Fruit fly (Drosophila melanogaster): ENCODE results near the gene Acp76A.

Acp76A gene

dm6 chr3L:19091423-19092124, 39.7 kb upstream of the Acp76A start:
- TF ChIP-seq CG9948 (tag; optimal IDR thresholded peaks at IDR 0.05), result no peak
- no peak; the same call in 1 of the 2 replicates for TF ChIP-seq CG12605 (GFP tag; IDR thresholded peaks at IDR 0.05)
- TF ChIP-seq CG34367 (tag; optimal IDR thresholded peaks at IDR 0.05), result no peak
- TF ChIP-seq CG8301 (tag; optimal IDR thresholded peaks at IDR 0.05), result no peak
- TF ChIP-seq gl (tag; optimal IDR thresholded peaks at IDR 0.05), result peak; percentile 8
- TF ChIP-seq D1 (tag; optimal IDR thresholded peaks at IDR 0.05), result no peak
- TF ChIP-seq Pif1B (GFP tag; optimal IDR thresholded peaks at IDR 0.05), result peak; percentile 39
- peak; percentile 37; the same call in 2 of the 3 replicates for TF ChIP-seq fd96Ca (GFP tag; IDR thresholded peaks at IDR 0.05)
- TF ChIP-seq CG15710 (tag; optimal IDR thresholded peaks at IDR 0.05), result no peak
- peak; percentile 64 for TF ChIP-seq EcR (GFP tag; optimal IDR thresholded peaks at IDR 0.05)
- TF ChIP-seq CG10348 (GFP tag; IDR thresholded peaks at IDR 0.05), result no peak
- no peak for TF ChIP-seq CG17806 (tag; optimal IDR thresholded peaks at IDR 0.05)
- no peak; the same call in 2 of the 3 replicates for TF ChIP-seq CG4496 (GFP tag; IDR thresholded peaks at IDR 0.05)
- no peak for TF ChIP-seq rn (GFP tag; IDR thresholded peaks at IDR 0.05)
- TF ChIP-seq CG8159 (tag; optimal IDR thresholded peaks at IDR 0.05), result peak; percentile 15
- no peak for TF ChIP-seq Pif1A (GFP tag; optimal IDR thresholded peaks at IDR 0.05)
- TF ChIP-seq Ets98B (GFP tag; IDR thresholded peaks at IDR 0.05), result no peak
- TF ChIP-seq CG13204 (GFP tag; optimal IDR thresholded peaks at IDR 0.05), result peak; percentile 87
- TF ChIP-seq CG32121 (GFP tag; IDR thresholded peaks at IDR 0.05), result peak; percentile 52; the same call in 1 of the 2 replicates
- TF ChIP-seq Snoo (tag; optimal IDR thresholded peaks at IDR 0.05), result peak; percentile 0

dm6 chr3L:19089120-19089519, 37.3 kb upstream of the Acp76A start:
- TF ChIP-seq rn (GFP tag; IDR thresholded peaks at IDR 0.05) (no peak), Pif1B (GFP tag; optimal IDR thresholded peaks at IDR 0.05) (no peak), Ets98B (GFP tag; IDR thresholded peaks at IDR 0.05) (no peak), CG13204 (GFP tag; optimal IDR thresholded peaks at IDR 0.05) (no peak), CG9948 (tag; optimal IDR thresholded peaks at IDR 0.05) (no peak)

dm6 chr3L:19087369-19088275, 35.8 kb upstream of the Acp76A start:
- TF ChIP-seq CG8159 (tag; optimal IDR thresholded peaks at IDR 0.05), result peak; percentile 64
- peak; percentile 48 for TF ChIP-seq CG9948 (tag; optimal IDR thresholded peaks at IDR 0.05)
- no peak for TF ChIP-seq CG8301 (tag; optimal IDR thresholded peaks at IDR 0.05)
- no peak for TF ChIP-seq CG10348 (GFP tag; IDR thresholded peaks at IDR 0.05)
- no peak for TF ChIP-seq fd96Ca (GFP tag; IDR thresholded peaks at IDR 0.05)
- TF ChIP-seq EcR (GFP tag; optimal IDR thresholded peaks at IDR 0.05), result no peak
- no peak for TF ChIP-seq Pif1B (GFP tag; optimal IDR thresholded peaks at IDR 0.05)
- TF ChIP-seq Pif1A (GFP tag; optimal IDR thresholded peaks at IDR 0.05), result no peak
- TF ChIP-seq CG12605 (GFP tag; IDR thresholded peaks at IDR 0.05), result no peak
- no peak for TF ChIP-seq rn (GFP tag; IDR thresholded peaks at IDR 0.05)
- TF ChIP-seq CG13204 (GFP tag; optimal IDR thresholded peaks at IDR 0.05), result peak; percentile 45
- no peak for TF ChIP-seq Ets98B (GFP tag; IDR thresholded peaks at IDR 0.05)
- TF ChIP-seq CG15710 (tag; optimal IDR thresholded peaks at IDR 0.05), result peak; percentile 37
- TF ChIP-seq CG14655 (GFP tag; optimal IDR thresholded peaks at IDR 0.05), result peak; percentile 28
- peak; percentile 28 for TF ChIP-seq Snoo (tag; optimal IDR thresholded peaks at IDR 0.05)
- peak; percentile 42 for TF ChIP-seq CG17806 (tag; optimal IDR thresholded peaks at IDR 0.05)
- no peak for TF ChIP-seq CG34367 (tag; optimal IDR thresholded peaks at IDR 0.05)
- TF ChIP-seq CG4496 (GFP tag; IDR thresholded peaks at IDR 0.05), result peak; percentile 60; the same call in 1 of the 3 replicates
- TF ChIP-seq D1 (tag; optimal IDR thresholded peaks at IDR 0.05), result no peak
- no peak for TF ChIP-seq gl (tag; optimal IDR thresholded peaks at IDR 0.05)
- no peak for TF ChIP-seq CG32121 (GFP tag; IDR thresholded peaks at IDR 0.05)

dm6 chr3L:19086364-19087200, 34.8 kb upstream of the Acp76A start, which contains the start of gene Mkp3:
Gene Mkp3 (minus strand): TSS chr3L:19086426.
- TF ChIP-seq D1 (tag; optimal IDR thresholded peaks at IDR 0.05) (peak; percentile 79), CG9948 (tag; optimal IDR thresholded peaks at IDR 0.05) (peak; percentile 88), Pif1B (GFP tag; optimal IDR thresholded peaks at IDR 0.05) (peak; percentile 83), CG14655 (GFP tag; optimal IDR thresholded peaks at IDR 0.05) (peak; percentile 93), fd96Ca (GFP tag; IDR thresholded peaks at IDR 0.05) (peak; percentile 89), CG32121 (GFP tag; IDR thresholded peaks at IDR 0.05) (peak; percentile 95), Pif1A (GFP tag; optimal IDR thresholded peaks at IDR 0.05) (peak; percentile 75), CG8159 (tag; optimal IDR thresholded peaks at IDR 0.05) (peak; percentile 93), CG12605 (GFP tag; IDR thresholded peaks at IDR 0.05) (peak; percentile 85), CG15710 (tag; optimal IDR thresholded peaks at IDR 0.05) (peak; percentile 91), CG10348 (GFP tag; IDR thresholded peaks at IDR 0.05) (peak; percentile 73; the same call in 1 of the 2 replicates), CG4496 (GFP tag; IDR thresholded peaks at IDR 0.05) (peak; percentile 93), EcR (GFP tag; optimal IDR thresholded peaks at IDR 0.05) (peak; percentile 92), gl (tag; optimal IDR thresholded peaks at IDR 0.05) (peak; percentile 68), CG17806 (tag; optimal IDR thresholded peaks at IDR 0.05) (peak; percentile 87), Ets98B (GFP tag; IDR thresholded peaks at IDR 0.05) (peak; percentile 87), Snoo (tag; optimal IDR thresholded peaks at IDR 0.05) (peak; percentile 82), rn (GFP tag; IDR thresholded peaks at IDR 0.05) (peak; percentile 81), CG34367 (tag; optimal IDR thresholded peaks at IDR 0.05) (peak; percentile 76), CG13204 (GFP tag; optimal IDR thresholded peaks at IDR 0.05) (peak; percentile 75), CG8301 (tag; optimal IDR thresholded peaks at IDR 0.05) (peak; percentile 90)

All from whole organism, pupa.